Worm (Caenorhabditis elegans): ENCODE measurements around the gene C31H2.3.
A peak's percentile ranks its signal among the peaks of the same experiment; 100 is the strongest.

DNA sequence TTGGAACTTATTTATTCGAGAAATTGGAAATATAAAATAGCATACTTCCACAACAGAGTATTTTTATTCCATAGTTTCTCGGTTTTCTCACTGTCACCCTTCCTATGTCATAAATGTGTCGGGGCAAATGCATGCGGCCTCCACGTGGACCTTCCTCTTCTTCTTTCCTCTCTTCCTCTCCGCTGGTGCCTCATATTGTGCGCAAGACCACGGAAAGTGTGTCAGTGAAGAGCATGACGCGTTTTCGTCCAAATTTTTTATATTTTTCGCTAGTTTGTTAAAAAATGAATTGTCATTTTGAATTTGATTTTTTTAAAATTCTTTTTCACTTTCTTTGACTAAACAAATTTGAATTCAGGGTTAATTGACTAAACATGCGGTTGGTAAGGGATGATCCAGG is 10.9 kb upstream of the C31H2.3 start, which contains the start of gene mans-3:
- TF ChIP-seq F13H6.1 (tag; optimal IDR thresholded peaks at IDR 0.05) (peak; percentile 91), mbf-1 (tag; optimal IDR thresholded peaks at IDR 0.05) (no peak), fos-1 (tag; optimal IDR thresholded peaks at IDR 0.05) (peak; percentile 88), ZK546.5 (tag; optimal IDR thresholded peaks at IDR 0.05) (no peak), ztf-4 (tag; optimal IDR thresholded peaks at IDR 0.05) (peak; percentile 67), ceh-82 (tag; optimal IDR thresholded peaks at IDR 0.05) (no peak), egl-27 (tag; optimal IDR thresholded peaks at IDR 0.05) (peak; percentile 85), nhr-77 (tag; optimal IDR thresholded peaks at IDR 0.05) (peak; percentile 48), nhr-6 (tag; optimal IDR thresholded peaks at IDR 0.05) (peak; percentile 88), unc-39 (tag; optimal IDR thresholded peaks at IDR 0.05) (no peak), skn-1 (tag; optimal IDR thresholded peaks at IDR 0.05) (peak; percentile 67)

All from whole organism, L2 larva.